Fruit fly (Drosophila melanogaster): ENCODE data around the gene Spindly.
A peak's percentile ranks its signal among the peaks of the same experiment; 100 is the strongest.

Gene Spindly

DNA sequence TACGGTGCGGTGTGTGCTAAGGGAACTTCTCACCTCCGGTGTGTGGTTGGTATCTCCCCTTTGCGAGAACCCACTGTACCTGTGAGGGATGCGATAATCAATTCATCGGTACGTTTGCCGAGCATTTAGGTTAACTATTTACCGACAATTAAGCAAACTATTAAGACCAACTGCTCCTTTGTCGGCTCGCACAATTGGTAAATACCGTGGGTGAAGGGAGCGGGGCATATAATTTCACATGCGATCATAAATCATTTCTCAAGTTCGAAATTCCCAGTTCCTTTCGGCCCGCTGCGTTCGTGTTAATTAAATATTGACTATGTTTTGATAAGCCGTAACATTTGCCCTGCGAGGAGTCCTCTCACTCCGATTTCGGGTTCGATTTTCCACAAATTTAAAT lies 18.8 kb upstream of the Spindly start (continued):
- TF ChIP-seq Lhr (GFP tag; optimal IDR thresholded peaks at IDR 0.05) (no peak), Lpt (GFP tag; optimal IDR thresholded peaks at IDR 0.05) (no peak), ac (GFP tag; optimal IDR thresholded peaks at IDR 0.05) (peak; percentile 79), slbo (GFP tag; IDR thresholded peaks at IDR 0.05) (no peak), CG3065 (GFP tag; optimal IDR thresholded peaks at IDR 0.05) (no peak), CG34376 (GFP tag; optimal IDR thresholded peaks at IDR 0.05) (no peak), CG12769 (tag; optimal IDR thresholded peaks at IDR 0.05) (no peak), Vsx1 (GFP tag; optimal IDR thresholded peaks at IDR 0.05) (no peak), CG10147 (GFP tag; optimal IDR thresholded peaks at IDR 0.05) (no peak), CG10959 (GFP tag; IDR thresholded peaks at IDR 0.05) (no peak), dm (GFP tag; optimal IDR thresholded peaks at IDR 0.05) (no peak), Dek (tag; optimal IDR thresholded peaks at IDR 0.05) (no peak), slp2 (GFP tag; optimal IDR thresholded peaks at IDR 0.05) (no peak), kah (GFP tag; optimal IDR thresholded peaks at IDR 0.05) (no peak), CG11695 (GFP tag; IDR thresholded peaks at IDR 0.05) (no peak), CG3163 (GFP tag; optimal IDR thresholded peaks at IDR 0.05) (no peak), CG2199 (GFP tag; IDR thresholded peaks at IDR 0.05) (no peak), CG4328 (GFP tag; optimal IDR thresholded peaks at IDR 0.05) (no peak), ham (GFP tag; IDR thresholded peaks at IDR 0.05) (no peak), sens (GFP tag) (peak; percentile 64), Scr (GFP tag; IDR thresholded peaks at IDR 0.05; ENCODE audit: partially characterized antibody) (no peak), CG6689 (GFP tag; IDR thresholded peaks at IDR 0.05) (no peak), CG16813 (GFP tag; IDR thresholded peaks at IDR 0.05; ENCODE audit: partially characterized antibody) (no peak), Aef1 (GFP tag; IDR thresholded peaks at IDR 0.05) (no peak), CG17359 (tag; optimal IDR thresholded peaks at IDR 0.05) (no peak), scrt (GFP tag; optimal IDR thresholded peaks at IDR 0.05) (no peak), CG12659 (GFP tag; optimal IDR thresholded peaks at IDR 0.05) (no peak), pum (GFP tag; optimal IDR thresholded peaks at IDR 0.05) (no peak), crol (GFP tag; IDR thresholded peaks at IDR 0.05) (peak; percentile 42; the same call in 1 of the 2 replicates), cas (GFP tag; IDR thresholded peaks at IDR 0.05) (no peak), Opbp (GFP tag; IDR thresholded peaks at IDR 0.05; ENCODE audit: partially characterized antibody) (no peak), CG7928 (GFP tag; optimal IDR thresholded peaks at IDR 0.05) (no peak), cato (GFP tag; optimal IDR thresholded peaks at IDR 0.05; ENCODE audit: borderline replicate concordance) (no peak), CG18476 (GFP tag; optimal IDR thresholded peaks at IDR 0.05) (no peak), shn (GFP tag; optimal IDR thresholded peaks at IDR 0.05) (no peak), CG11456 (GFP tag; IDR thresholded peaks at IDR 0.05) (no peak), CG5953 (GFP tag; IDR thresholded peaks at IDR 0.05) (no peak), Fer3 (tag; optimal IDR thresholded peaks at IDR 0.05) (no peak), CG9797 (GFP tag; optimal IDR thresholded peaks at IDR 0.05) (no peak), CG11560 (tag; IDR thresholded peaks at IDR 0.05) (no peak), Neu2 (GFP tag; optimal IDR thresholded peaks at IDR 0.05; ENCODE audit: borderline replicate concordance) (no peak), pzg (GFP tag; optimal IDR thresholded peaks at IDR 0.05) (no peak), Oaz (GFP tag; IDR thresholded peaks at IDR 0.05) (no peak), wdn (GFP tag; IDR thresholded peaks at IDR 0.05) (no peak), ato (GFP tag; IDR thresholded peaks at IDR 0.05; ENCODE audit: partially characterized antibody) (no peak), CG1603 (tag; optimal IDR thresholded peaks at IDR 0.05) (peak; percentile 11), CkIIα-i1 (GFP tag; IDR thresholded peaks at IDR 0.05) (no peak), CG8944 (GFP tag; optimal IDR thresholded peaks at IDR 0.05) (no peak), dpn (GFP tag; optimal IDR thresholded peaks at IDR 0.05) (no peak), stwl (tag; optimal IDR thresholded peaks at IDR 0.05) (no peak), CG34224 (GFP tag; IDR thresholded peaks at IDR 0.05; ENCODE audit: partially characterized antibody) (no peak)

Measured in whole organism, embryonic.